Worm (Caenorhabditis elegans) whole organism, L2 larva: ENCODE results near the gene fln-2.
A peak's percentile ranks its signal among the peaks of the same experiment; 100 is the strongest.

Experiments used
- C34F6.9 ChIP-seq: fragments of 150-350 bp; optimal IDR thresholded peaks from 2 replicates; lab custom pipeline; 2014; ENCODE audit warnings: missing biosample characterization, missing genetic modification characterization
- F13H6.1 ChIP-seq: sonication (generic microtip); optimal IDR thresholded peaks from 2 replicates; lab custom pipeline; 2016; ENCODE audit warnings: missing genetic modification characterization, missing compliant biosample characterization
- R02D3.7 ChIP-seq: fragments of 150-350 bp; optimal IDR thresholded peaks from 2 replicates; lab custom pipeline; 2014; ENCODE audit warnings: missing biosample characterization, missing genetic modification characterization
- Y55F3AM.14 ChIP-seq: fragments of 200-800 bp; sonication (Bioruptor generic); optimal IDR thresholded peaks from 2 replicates; lab custom pipeline; 2018; ENCODE audit warnings: mild to moderate bottlenecking, missing genetic modification characterization, missing compliant biosample characterization
- ZK546.5 ChIP-seq: sonication (generic microtip); optimal IDR thresholded peaks from 2 replicates; lab custom pipeline; 2017; ENCODE audit warnings: missing biosample characterization, missing genetic modification characterization
- ama-1 ChIP-seq: fragments of 150-350 bp; optimal IDR thresholded peaks from 2 replicates; lab custom pipeline; 2018; ENCODE audit warnings: inconsistent platforms
- ceh-16 ChIP-seq: fragments of 150-350 bp; optimal IDR thresholded peaks from 2 replicates; lab custom pipeline; 2014; ENCODE audit warnings: missing biosample characterization, missing genetic modification characterization
- crh-2 ChIP-seq: sonication (generic microtip); optimal IDR thresholded peaks from 2 replicates; lab custom pipeline; 2017; ENCODE audit warnings: missing biosample characterization, missing genetic modification characterization
- dmd-4 ChIP-seq: sonication (generic microtip); optimal IDR thresholded peaks from 2 replicates; lab custom pipeline; 2017; ENCODE audit warnings: missing biosample characterization, missing genetic modification characterization
- elt-3 ChIP-seq: sonication (generic microtip); optimal IDR thresholded peaks from 2 replicates; lab custom pipeline; 2017; ENCODE audit warnings: missing biosample characterization, missing genetic modification characterization
- fos-1 ChIP-seq: fragments of 150-350 bp; optimal IDR thresholded peaks from 2 replicates; lab custom pipeline; 2014; ENCODE audit warnings: missing biosample characterization, missing genetic modification characterization
- gmeb-1 ChIP-seq: fragments of 150-350 bp; optimal IDR thresholded peaks from 2 replicates; lab custom pipeline; 2014; ENCODE audit warnings: missing biosample characterization, missing genetic modification characterization
- lin-39 ChIP-seq: fragments of 150-350 bp; optimal IDR thresholded peaks from 2 replicates; lab custom pipeline; 2014; ENCODE audit warnings: missing biosample characterization, missing genetic modification reagents, missing genetic modification characterization
- mab-5 ChIP-seq: fragments of 150-350 bp; optimal IDR thresholded peaks from 2 replicates; lab custom pipeline; 2014; ENCODE audit warnings: missing biosample characterization, missing genetic modification characterization
- mbf-1 ChIP-seq: sonication (generic microtip); optimal IDR thresholded peaks from 2 replicates; lab custom pipeline; 2017; ENCODE audit warnings: missing biosample characterization, missing genetic modification characterization
- nhr-10 ChIP-seq: sonication (generic microtip); optimal IDR thresholded peaks from 2 replicates; lab custom pipeline; 2017; ENCODE audit warnings: missing biosample characterization, missing genetic modification characterization
- nhr-11 ChIP-seq: fragments of 150-350 bp; optimal IDR thresholded peaks from 2 replicates; lab custom pipeline; 2014; ENCODE audit warnings: missing biosample characterization, missing genetic modification characterization
- nhr-12 ChIP-seq: fragments of 150-350 bp; optimal IDR thresholded peaks from 2 replicates; lab custom pipeline; 2014; ENCODE audit warnings: missing biosample characterization, missing genetic modification characterization
- nhr-21 ChIP-seq: fragments of 150-350 bp; optimal IDR thresholded peaks from 2 replicates; lab custom pipeline; 2014; ENCODE audit warnings: missing biosample characterization, missing genetic modification characterization
- nhr-23 ChIP-seq: fragments of 150-350 bp; optimal IDR thresholded peaks from 2 replicates; lab custom pipeline; 2014; ENCODE audit warnings: missing biosample characterization, missing genetic modification reagents, missing genetic modification characterization
- nhr-237 ChIP-seq: fragments of 150-350 bp; optimal IDR thresholded peaks from 2 replicates; lab custom pipeline; 2014; ENCODE audit warnings: missing biosample characterization, missing genetic modification characterization
- nhr-6 ChIP-seq: fragments of 150-350 bp; optimal IDR thresholded peaks from 2 replicates; lab custom pipeline; 2014; ENCODE audit warnings: missing biosample characterization, missing genetic modification characterization
- peb-1 ChIP-seq: fragments of 150-350 bp; optimal IDR thresholded peaks from 2 replicates; lab custom pipeline; 2014; ENCODE audit warnings: missing biosample characterization, missing genetic modification characterization
- sem-4 ChIP-seq: fragments of 150-350 bp; optimal IDR thresholded peaks from 2 replicates; lab custom pipeline; 2014; ENCODE audit warnings: missing biosample characterization, missing genetic modification reagents, missing genetic modification characterization
- sma-3 ChIP-seq: sonication (generic microtip); optimal IDR thresholded peaks from 2 replicates; lab custom pipeline; 2016; ENCODE audit warnings: missing genetic modification reagents, missing genetic modification characterization, missing compliant biosample characterization
- sma-9 ChIP-seq, 2 experiments: fragments of 150-350 bp in 1 of 2; sonication (generic microtip) in 1 of 2; optimal IDR thresholded peaks; 2 replicates each; lab custom pipeline; 2014 to 2016; ENCODE audit warnings: missing genetic modification characterization in 2 of 2, mild to moderate bottlenecking in 1 of 2, missing biosample characterization in 1 of 2, missing compliant biosample characterization in 1 of 2, missing genetic modification reagents in 1 of 2, moderate library complexity in 1 of 2
- unc-39 ChIP-seq: fragments of 150-350 bp; optimal IDR thresholded peaks from 2 replicates; lab custom pipeline; 2014; ENCODE audit warnings: missing biosample characterization, missing genetic modification characterization
- unc-55 ChIP-seq: fragments of 150-350 bp; sonication (generic microtip); optimal IDR thresholded peaks from 3 replicates; lab custom pipeline; 2014; ENCODE audit warnings: missing biosample characterization, missing genetic modification reagents, missing genetic modification characterization
- unc-62 ChIP-seq: fragments of 150-350 bp; optimal IDR thresholded peaks from 2 replicates; lab custom pipeline; 2014; ENCODE audit warnings: missing biosample characterization, missing genetic modification reagents, missing genetic modification characterization
- ztf-4 ChIP-seq: fragments of 150-350 bp; optimal IDR thresholded peaks from 2 replicates; lab custom pipeline; 2014; ENCODE audit warnings: missing biosample characterization, missing genetic modification characterization

The fln-2 gene

ce11 chrX:9397401-9397800 lies at the start of gene fln-2:
Gene fln-2, plus strand, starts transcription at chrX:9397701.
- TF ChIP-seq unc-39 (no peak), sem-4 (tag; lab: Kevin White, UChicago) (no peak), gmeb-1 (no peak), lin-39 (tag; lab: Kevin White, UChicago) (no peak), Y55F3AM.14 (no peak), ztf-4 (tag; lab: Kevin White, UChicago) (no peak), nhr-237 (no peak), nhr-23 (no peak), ZK546.5 (tag; lab: Kevin White, UChicago) (no peak), sma-3 (no peak)

ce11 chrX:9349844-9350556 lies 47.5 kb upstream of the fln-2 start, which contains the start of gene flp-20:
Gene flp-20, minus strand, starts transcription at chrX:9349894.
- TF ChIP-seq mbf-1 (tag; lab: Kevin White, UChicago), result no peak
- TF ChIP-seq ama-1 (lab: Kevin White, UChicago), result no peak
- TF ChIP-seq unc-55, result peak; percentile 56

ce11 chrX:9361136-9361535 lies 36.4 kb upstream of the fln-2 start:
- no peak for TF ChIP-seq F13H6.1 (tag; lab: Kevin White, UChicago)
- no peak for TF ChIP-seq C34F6.9 (tag; lab: Kevin White, UChicago)
- TF ChIP-seq gmeb-1, result no peak
- no peak for TF ChIP-seq nhr-10 (tag; lab: Kevin White, UChicago)
- no peak for TF ChIP-seq crh-2 (tag; lab: Kevin White, UChicago)
- no peak for TF ChIP-seq mab-5 (tag; lab: Kevin White, UChicago)
- no peak for TF ChIP-seq lin-39 (tag; lab: Kevin White, UChicago)
- TF ChIP-seq R02D3.7, result no peak
- no peak for TF ChIP-seq dmd-4
- TF ChIP-seq nhr-6, result no peak
- TF ChIP-seq unc-62 (GFP tag; lab: Kevin White, UChicago), result no peak
- no peak for TF ChIP-seq peb-1 (tag; lab: Kevin White, UChicago)
- no peak for TF ChIP-seq ama-1 (lab: Kevin White, UChicago)

ce11 chrX:9364082-9364481 lies 33.4 kb upstream of the fln-2 start:
- TF ChIP-seq sma-9 (GFP tag; optimal IDR thresholded peaks at IDR 0.05; lab: Kevin White, UChicago) (peak; percentile 56), sma-9 (tag; optimal IDR thresholded peaks at IDR 0.05; lab: Kevin White, UChicago) (no peak), fos-1 (tag; lab: Kevin White, UChicago) (peak; percentile 45), dmd-4 (no peak)

- TF ChIP-seq unc-55 (no peak), nhr-12 (tag; lab: Kevin White, UChicago) (no peak), dmd-4 (no peak), nhr-237 (no peak), mab-5 (tag; lab: Kevin White, UChicago) (no peak), crh-2 (tag; lab: Kevin White, UChicago) (no peak)
Measured at ce11 chrX:9364501-9364900, 33.0 kb upstream of the fln-2 start, which contains the start of gene pkc-2. Gene pkc-2, plus strand, starts transcription at chrX:9364818.

- no peak for TF ChIP-seq ceh-16 (tag; lab: Kevin White, UChicago)
- TF ChIP-seq fos-1 (tag; lab: Kevin White, UChicago), result no peak
- TF ChIP-seq crh-2 (tag; lab: Kevin White, UChicago), result no peak
- no peak for TF ChIP-seq lin-39 (tag; lab: Kevin White, UChicago)
- no peak for TF ChIP-seq mbf-1 (tag; lab: Kevin White, UChicago)
- no peak for TF ChIP-seq unc-39
- TF ChIP-seq ZK546.5 (tag; lab: Kevin White, UChicago), result no peak
- no peak for TF ChIP-seq nhr-23
- TF ChIP-seq unc-62 (GFP tag; lab: Kevin White, UChicago), result no peak
Measured at ce11 chrX:9369927-9370326, 27.6 kb upstream of the fln-2 start.

ce11 chrX:9372221-9372620 lies 25.3 kb upstream of the fln-2 start:
- TF ChIP-seq C34F6.9 (tag; lab: Kevin White, UChicago), result no peak
- no peak for TF ChIP-seq sem-4 (tag; lab: Kevin White, UChicago)
- TF ChIP-seq mbf-1 (tag; lab: Kevin White, UChicago), result no peak
- TF ChIP-seq nhr-11 (tag; lab: Kevin White, UChicago), result no peak
- no peak for TF ChIP-seq nhr-21 (tag; lab: Kevin White, UChicago)
- TF ChIP-seq sma-9 (GFP tag; optimal IDR thresholded peaks at IDR 0.05; lab: Kevin White, UChicago), result no peak
- no peak for TF ChIP-seq sma-9 (tag; optimal IDR thresholded peaks at IDR 0.05; lab: Kevin White, UChicago)
- no peak for TF ChIP-seq lin-39 (tag; lab: Kevin White, UChicago)
- TF ChIP-seq elt-3, result no peak
- no peak for TF ChIP-seq gmeb-1
- no peak for TF ChIP-seq unc-39
- no peak for TF ChIP-seq Y55F3AM.14
- no peak for TF ChIP-seq unc-62 (GFP tag; lab: Kevin White, UChicago)
- TF ChIP-seq peb-1 (tag; lab: Kevin White, UChicago), result no peak
- no peak for TF ChIP-seq nhr-23
